Fruit fly (Drosophila melanogaster) whole organism, prepupa: ENCODE measurements around the gene Tango9.

Experiments
- CG11902 ChIP-seq: fragments of 200-800 bp; sonication (Bioruptor generic); optimal IDR thresholded peaks from 3 replicates; lab custom pipeline; 2016; ENCODE audit warnings: missing biosample characterization, missing genetic modification characterization
- CG3032 ChIP-seq: fragments of 200-800 bp; optimal IDR thresholded peaks from 2 replicates; lab custom pipeline; 2019; ENCODE audit warnings: missing biosample characterization, mild to moderate bottlenecking, missing genetic modification characterization, moderate library complexity
- CG32006 ChIP-seq: fragments of 200-800 bp; sonication (Bioruptor generic); optimal IDR thresholded peaks from 3 replicates; lab custom pipeline; 2017; ENCODE audit warnings: missing biosample characterization, mild to moderate bottlenecking, missing genetic modification characterization
- CG7368 ChIP-seq: fragments of 200-800 bp; sonication (Bioruptor generic); optimal IDR thresholded peaks from 3 replicates; lab custom pipeline; 2016; ENCODE audit warnings: missing biosample characterization, missing genetic modification characterization
- CG9139 ChIP-seq: fragments of 200-800 bp; sonication (Bioruptor generic); optimal IDR thresholded peaks from 3 replicates; lab custom pipeline; 2017; ENCODE audit warnings: missing biosample characterization, mild to moderate bottlenecking, missing genetic modification characterization
- Gug ChIP-seq: fragments of 200-800 bp; sonication (Bioruptor generic); IDR thresholded peaks from 2 replicates; pipeline ENCODE4 v1.3.6; 2022; ENCODE audit warnings: missing biosample characterization, missing genetic modification characterization
- Hr38 ChIP-seq: sonication (Bioruptor generic); optimal IDR thresholded peaks from 2 replicates; lab custom pipeline; 2016; ENCODE audit warnings: missing biosample characterization, missing genetic modification characterization
- Lpt ChIP-seq: fragments of 200-800 bp; sonication (Bioruptor generic); optimal IDR thresholded peaks from 3 replicates; lab custom pipeline; 2016; ENCODE audit warnings: missing biosample characterization, missing genetic modification characterization
- Met ChIP-seq: fragments of 200-800 bp; sonication (Bioruptor generic); optimal IDR thresholded peaks from 3 replicates; lab custom pipeline; 2016; ENCODE audit warnings: missing biosample characterization, missing genetic modification characterization
- Sox15 ChIP-seq: fragments of 200-800 bp; sonication (Bioruptor generic); optimal IDR thresholded peaks from 3 replicates; lab custom pipeline; 2016; ENCODE audit warnings: missing biosample characterization, missing genetic modification characterization
- achi ChIP-seq: fragments of 200-800 bp; sonication (Bioruptor generic); optimal IDR thresholded peaks from 3 replicates; lab custom pipeline; 2016; ENCODE audit warnings: missing biosample characterization, missing genetic modification characterization
- fd85E ChIP-seq: fragments of 200-800 bp; sonication (Bioruptor generic); optimal IDR thresholded peaks from 3 replicates; lab custom pipeline; 2016; ENCODE audit warnings: missing biosample characterization, missing genetic modification characterization
- vri ChIP-seq: fragments of 200-800 bp; sonication (Bioruptor generic); optimal IDR thresholded peaks from 3 replicates; lab custom pipeline; 2016; ENCODE audit warnings: missing biosample characterization, mild to moderate bottlenecking, missing genetic modification characterization

- no peak for TF ChIP-seq CG9139 (GFP tag; lab: Kevin White, UChicago)
- TF ChIP-seq CG11902 = no peak
- no peak for TF ChIP-seq vri (GFP tag; lab: Kevin White, UChicago)
- TF ChIP-seq Sox15 (GFP tag; lab: Kevin White, UChicago) = no peak
- TF ChIP-seq fd85E (GFP tag; lab: Kevin White, UChicago) = no peak
- no peak for TF ChIP-seq achi
- no peak for TF ChIP-seq CG3032 (tag; lab: Kevin White, UChicago)
- no peak for TF ChIP-seq Gug
- no peak for TF ChIP-seq Lpt (GFP tag; lab: Kevin White, UChicago)
- TF ChIP-seq Hr38 (GFP tag; lab: Kevin White, UChicago) = no peak
- no peak for TF ChIP-seq Met (GFP tag; lab: Kevin White, UChicago)
- no peak for TF ChIP-seq CG7368 (GFP tag; lab: Kevin White, UChicago)
- no peak for TF ChIP-seq CG32006 (GFP tag; lab: Kevin White, UChicago)
These were observed 3.3 kb downstream of the Tango9 start, which contains the start of gene GC2 for dm6 chr3R:11971394-11971793.
